Worm (Caenorhabditis elegans) whole organism, L4 larva: ENCODE measurements around the gene set-13.

Experiments used
- egl-27 ChIP-seq: sonication (generic microtip); optimal IDR thresholded peaks from 3 replicates; lab custom pipeline; 2017; ENCODE audit warnings: missing biosample characterization, missing genetic modification reagents, missing genetic modification characterization
- mes-2 ChIP-seq: sonication (generic microtip); optimal IDR thresholded peaks from 2 replicates; lab custom pipeline; 2016; ENCODE audit warnings: missing genotype, mild to moderate bottlenecking, missing genetic modification characterization, missing compliant biosample characterization; ENCODE audit not compliant: poor library complexity, severe bottlenecking
- sdz-12 ChIP-seq: fragments of 200-800 bp; sonication (Bioruptor generic); optimal IDR thresholded peaks from 2 replicates; lab custom pipeline; 2018; ENCODE audit warnings: mild to moderate bottlenecking, missing genetic modification characterization, missing compliant biosample characterization

ce11 chrII:2859873-2860821 is 43.4 kb downstream of the set-13 start:
- no peak for TF ChIP-seq sdz-12 (GFP tag; lab: Kevin White, UChicago)
- no peak for TF ChIP-seq egl-27 (tag; lab: Kevin White, UChicago)
- peak; percentile 5 for TF ChIP-seq mes-2 (tag; lab: Kevin White, UChicago)
